Worm (Caenorhabditis elegans) whole organism, late embryonic: ENCODE results near the gene wago-5.

Source experiments
- T23F11.4 ChIP-seq: fragments of 200-800 bp; sonication (Bioruptor generic); optimal IDR thresholded peaks from 2 replicates; lab custom pipeline; 2018; ENCODE audit warnings: mild to moderate bottlenecking, missing genetic modification characterization, missing compliant biosample characterization
- ama-1 ChIP-seq: fragments of 150-350 bp; optimal IDR thresholded peaks from 2 replicates; lab custom pipeline; 2014
- che-1 ChIP-seq: sonication (generic microtip); optimal IDR thresholded peaks from 2 replicates; lab custom pipeline; 2016; ENCODE audit warnings: mild to moderate bottlenecking, missing genetic modification characterization, missing compliant biosample characterization
- ets-4 ChIP-seq: sonication (generic microtip); optimal IDR thresholded peaks from 2 replicates; lab custom pipeline; 2016; ENCODE audit warnings: missing genetic modification characterization, missing compliant biosample characterization
- hlh-8 ChIP-seq: sonication (generic microtip); optimal IDR thresholded peaks from 2 replicates; lab custom pipeline; 2016; ENCODE audit warnings: missing genotype, missing genetic modification characterization, missing compliant biosample characterization
- madf-2 ChIP-seq: sonication (generic microtip); optimal IDR thresholded peaks from 2 replicates; lab custom pipeline; 2017; ENCODE audit warnings: missing genetic modification characterization, missing compliant biosample characterization
- pha-4 ChIP-seq: fragments of 150-350 bp; optimal IDR thresholded peaks from 2 replicates; lab custom pipeline; 2018; ENCODE audit warnings: missing biosample characterization, missing genetic modification reagents, missing genetic modification characterization
- pqm-1 ChIP-seq: sonication (generic microtip); optimal IDR thresholded peaks from 2 replicates; lab custom pipeline; 2016; ENCODE audit warnings: missing genetic modification characterization, missing compliant biosample characterization

DNA sequence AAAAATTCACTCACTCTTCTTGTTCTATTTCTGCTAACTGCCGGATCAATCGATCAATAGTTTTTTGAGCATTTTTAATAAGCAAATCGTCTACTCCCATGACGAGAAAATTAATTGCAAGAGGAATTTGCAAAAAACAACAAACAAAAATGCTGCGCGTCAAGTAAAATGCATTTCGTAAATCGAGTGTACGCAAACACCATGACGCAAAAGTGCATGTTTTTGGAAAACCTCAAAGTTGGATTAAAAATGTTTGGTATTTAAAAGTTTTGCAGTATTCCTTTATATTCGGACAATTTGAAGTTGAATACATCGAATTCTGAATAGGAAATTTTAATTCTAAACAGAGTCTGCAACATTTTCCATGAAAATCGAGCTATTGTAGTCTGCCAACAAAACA, 23.9 kb upstream of the wago-5 start, which contains the start of gene ZK1248.19:
- TF ChIP-seq madf-2 (no peak), ama-1 (no peak), pha-4 (tag; lab: Kevin White, UChicago) (no peak), pqm-1 (tag; lab: Kevin White, UChicago) (no peak), hlh-8 (tag; lab: Kevin White, UChicago) (no peak), T23F11.4 (GFP tag; lab: Kevin White, UChicago) (no peak), ets-4 (tag; lab: Kevin White, UChicago) (no peak), che-1 (tag; lab: Kevin White, UChicago) (no peak)
